Worm (Caenorhabditis elegans): ENCODE measurements around the gene F41E7.2.

F41E7.2 gene

ce11 chrX:10317565-10317964 lies 44.1 kb downstream of the F41E7.2 start, which contains the start of gene R07E3.6:
TSS of gene R07E3.6 (plus strand) at chrX:10317722.
- TF ChIP-seq pax-3 (tag; optimal IDR thresholded peaks at IDR 0.05) (no peak), nhr-76 (tag; optimal IDR thresholded peaks at IDR 0.05) (no peak), blmp-1 (tag; optimal IDR thresholded peaks at IDR 0.05) (peak; percentile 100)

ce11 chrX:10318437-10318836 lies 44.9 kb downstream of the F41E7.2 start:
- TF ChIP-seq hlh-4 (tag; optimal IDR thresholded peaks at IDR 0.05) (no peak), blmp-1 (tag; optimal IDR thresholded peaks at IDR 0.05) (peak; percentile 76)

DNA sequence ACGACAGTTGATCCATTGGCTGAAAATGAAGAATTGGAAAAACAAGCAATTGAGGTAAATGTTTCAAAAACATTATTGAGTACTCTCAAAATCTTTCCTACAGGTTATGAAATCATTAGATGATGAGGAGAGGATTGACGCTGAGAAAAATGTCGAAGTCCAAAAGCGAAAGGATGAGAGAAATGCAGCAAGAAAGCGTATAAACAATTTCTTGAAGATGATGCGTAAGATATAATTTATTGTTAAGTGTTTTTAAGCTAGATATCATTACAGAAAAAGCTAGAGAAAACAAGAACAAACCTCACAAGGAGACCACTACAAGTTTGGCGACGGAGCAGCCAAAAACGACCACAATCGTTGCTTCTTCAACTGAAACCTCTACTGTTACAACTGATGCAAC lies 46.2 kb downstream of the F41E7.2 start:
- no peak for TF ChIP-seq skn-1 (tag; optimal IDR thresholded peaks at IDR 0.05)
- TF ChIP-seq blmp-1 (tag; optimal IDR thresholded peaks at IDR 0.05): peak; percentile 66

DNA sequence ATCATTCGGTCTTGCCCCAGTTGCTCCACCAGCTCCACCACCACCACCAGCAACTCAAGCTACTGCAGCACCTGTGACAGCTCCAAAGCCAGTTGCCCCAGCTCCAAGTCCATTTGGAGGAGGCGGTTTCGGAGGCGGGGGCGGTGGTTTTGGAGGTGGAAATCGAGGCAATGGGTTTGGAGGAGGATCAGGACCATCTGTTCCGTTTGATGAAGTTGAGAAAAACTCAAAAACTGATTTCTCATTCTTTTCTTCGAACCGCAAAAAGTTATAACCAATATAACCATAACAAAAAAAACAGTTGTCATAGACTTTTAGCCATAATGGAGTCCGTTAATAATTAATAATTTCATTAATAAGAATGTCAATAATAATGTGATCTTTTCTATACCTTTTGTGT lies 47.9 kb downstream of the F41E7.2 start:
- TF ChIP-seq lsy-2 (tag; optimal IDR thresholded peaks at IDR 0.05): no peak
- no peak for TF ChIP-seq rnt-1 (tag; optimal IDR thresholded peaks at IDR 0.05)
- TF ChIP-seq tbx-2 (tag; optimal IDR thresholded peaks at IDR 0.05): no peak
- TF ChIP-seq lin-15B (tag; optimal IDR thresholded peaks at IDR 0.05): no peak
- no peak for TF ChIP-seq mep-1 (tag; optimal IDR thresholded peaks at IDR 0.05)
- no peak for TF ChIP-seq nhr-11 (tag; optimal IDR thresholded peaks at IDR 0.05)
- no peak for TF ChIP-seq alr-1 (tag; optimal IDR thresholded peaks at IDR 0.05; ENCODE audit: borderline replicate concordance)
- no peak for TF ChIP-seq lin-35 (GFP tag; optimal IDR thresholded peaks at IDR 0.05)

- TF ChIP-seq dpl-1 (GFP tag; optimal IDR thresholded peaks at IDR 0.05): no peak
- no peak for TF ChIP-seq xbp-1 (tag; optimal IDR thresholded peaks at IDR 0.05)
- peak; percentile 33 for TF ChIP-seq elt-2 (tag; optimal IDR thresholded peaks at IDR 0.05)
- peak; percentile 84 for TF ChIP-seq blmp-1 (tag; optimal IDR thresholded peaks at IDR 0.05)
- TF ChIP-seq lin-39 (tag; optimal IDR thresholded peaks at IDR 0.05): no peak
- peak; percentile 9 for TF ChIP-seq snu-23 (GFP tag; optimal IDR thresholded peaks at IDR 0.05)
- TF ChIP-seq nhr-71 (tag; optimal IDR thresholded peaks at IDR 0.05): peak; percentile 17
- no peak for TF ChIP-seq pqm-1 (tag; optimal IDR thresholded peaks at IDR 0.05)
- TF ChIP-seq nhr-20 (tag; optimal IDR thresholded peaks at IDR 0.05): peak; percentile 10
- no peak for TF ChIP-seq mef-2 (tag; optimal IDR thresholded peaks at IDR 0.05)
- TF ChIP-seq alr-1 (tag; optimal IDR thresholded peaks at IDR 0.05; ENCODE audit: borderline replicate concordance): no peak
- peak; percentile 59 for TF ChIP-seq nhr-85 (tag)
- TF ChIP-seq nhr-19 (GFP tag; conservative IDR thresholded peaks at IDR 0.05): 0 out of 2 replicates have a peak, but pooled peaks have one; percentile 15
- TF ChIP-seq ama-1 (optimal IDR thresholded peaks at IDR 0.05): no peak
- TF ChIP-seq elt-3 (tag; optimal IDR thresholded peaks at IDR 0.05): peak in 2 of 6 experiments; percentile 1 to 76
- no peak for TF ChIP-seq pax-3 (tag; optimal IDR thresholded peaks at IDR 0.05)
- no peak for TF ChIP-seq efl-1 (optimal IDR thresholded peaks at IDR 0.05)
- peak in 1 of 2 experiments; percentile 70 for TF ChIP-seq efl-1 (GFP tag; optimal IDR thresholded peaks at IDR 0.05 in 1 of 2)
These were observed 54.0 kb downstream of the F41E7.2 start, which contains the start of gene acl-5 for ce11 chrX:10327323-10328022. TSS of gene acl-5 (minus strand) at chrX:10327456.

Measured in whole organism, L1 larva.